Worm (Caenorhabditis elegans) whole organism, mixed stage, embryonic: ENCODE data around the gene F23B2.7.
A peak's percentile ranks its signal among the peaks of the same experiment; 100 is the strongest.

Experiments
- elt-1 ChIP-seq: sonication (generic microtip); optimal IDR thresholded peaks from 2 replicates; lab custom pipeline; 2017; ENCODE audit warnings: missing genetic modification characterization, mild to moderate bottlenecking, missing compliant biosample characterization, antibody characterized with exemption, moderate library complexity, borderline replicate concordance; ENCODE audit not compliant: insufficient read depth
- hlh-1 ChIP-seq: fragments of 150-350 bp; optimal IDR thresholded peaks from 2 replicates; lab custom pipeline; 2014; ENCODE audit warnings: missing biosample characterization, missing genetic modification reagents, missing genetic modification characterization
- nhr-28 ChIP-seq: fragments of 150-350 bp; optimal IDR thresholded peaks from 2 replicates; lab custom pipeline; 2014; ENCODE audit warnings: missing biosample characterization, missing genetic modification characterization
- sem-2 ChIP-seq: fragments of 200-800 bp; sonication (Bioruptor generic); optimal IDR thresholded peaks from 2 replicates; lab custom pipeline; 2018; ENCODE audit warnings: mild to moderate bottlenecking, missing genetic modification characterization, missing compliant biosample characterization
- unc-62 ChIP-seq: fragments of 150-350 bp; optimal IDR thresholded peaks from 2 replicates; lab custom pipeline; 2014; ENCODE audit warnings: missing biosample characterization, missing genetic modification reagents, missing genetic modification characterization

ce11 chrIV:9196755-9197154 lies 46.5 kb downstream of the F23B2.7 start:
- TF ChIP-seq nhr-28 (tag; lab: Kevin White, UChicago), result no peak
- TF ChIP-seq hlh-1, result peak; percentile 58
- no peak for TF ChIP-seq elt-1 (tag; lab: Kevin White, UChicago)
- peak; percentile 23 for TF ChIP-seq unc-62 (GFP tag; lab: Kevin White, UChicago)
- TF ChIP-seq sem-2 (GFP tag; lab: Kevin White, UChicago), result no peak
